Worm (Caenorhabditis elegans) whole organism, L4 larva: Measurements from ENCODE around the gene clh-3.

Experiments
- D1046.2 ChIP-seq: fragments of 200-800 bp; sonication (Bioruptor generic); IDR thresholded peaks from 2 replicates; pipeline ENCODE4 v1.3.6; 2022; ENCODE audit warnings: missing genetic modification characterization, missing compliant biosample characterization
- F10B5.3 ChIP-seq: sonication (generic microtip); optimal IDR thresholded peaks from 2 replicates; lab custom pipeline; 2016; ENCODE audit warnings: mild to moderate bottlenecking, missing genetic modification characterization, missing compliant biosample characterization
- F26F4.8 ChIP-seq: fragments of 200-800 bp; sonication (Bioruptor generic); conservative IDR thresholded peaks from 2 replicates; pipeline ENCODE4 v1.3.6; 2022; ENCODE audit warnings: missing genetic modification characterization, missing compliant biosample characterization
- F49E8.2 ChIP-seq: sonication (generic microtip); optimal IDR thresholded peaks from 2 replicates; lab custom pipeline; 2016; ENCODE audit warnings: missing compliant biosample characterization, mild to moderate bottlenecking, missing genetic modification characterization, borderline replicate concordance
- T20F7.1 ChIP-seq: fragments of 200-800 bp; sonication (Bioruptor generic); optimal IDR thresholded peaks from 2 replicates; lab custom pipeline; 2018; ENCODE audit warnings: mild to moderate bottlenecking, missing genetic modification characterization, missing compliant biosample characterization
- T26A8.4 ChIP-seq: fragments of 200-800 bp; sonication (Bioruptor generic); IDR thresholded peaks from 2 replicates; pipeline ENCODE4 v1.3.6; 2022; ENCODE audit warnings: missing genetic modification characterization, missing compliant biosample characterization
- Y5F2A.4 ChIP-seq: fragments of 200-800 bp; sonication (Bioruptor generic); optimal IDR thresholded peaks from 2 replicates; lab custom pipeline; 2018; ENCODE audit warnings: mild to moderate bottlenecking, missing genetic modification characterization, missing compliant biosample characterization
- Y75B8A.6 ChIP-seq: fragments of 200-800 bp; sonication (Bioruptor generic); IDR thresholded peaks from 2 replicates; pipeline ENCODE4 v1.3.6; 2022; ENCODE audit warnings: missing genetic modification reagents, missing genetic modification characterization, missing compliant biosample characterization
- ZK546.5 ChIP-seq, 2 experiments: sonication (generic microtip); optimal IDR thresholded peaks; 2 replicates each; lab custom pipeline; 2017; ENCODE audit warnings: missing biosample characterization in 2 of 2, missing genetic modification characterization in 2 of 2
- ceh-20 ChIP-seq: fragments of 200-800 bp; sonication (Bioruptor generic); IDR thresholded peaks from 2 replicates; pipeline ENCODE4 v1.3.6; 2022; ENCODE audit warnings: missing genetic modification reagents, missing genetic modification characterization, missing compliant biosample characterization
- ceh-32 ChIP-seq: sonication (generic microtip); optimal IDR thresholded peaks from 2 replicates; lab custom pipeline; 2016; ENCODE audit warnings: mild to moderate bottlenecking, missing genetic modification characterization, missing compliant biosample characterization; ENCODE audit not compliant: poor library complexity
- ceh-62 ChIP-seq: sonication (generic microtip); optimal IDR thresholded peaks from 2 replicates; lab custom pipeline; 2017; ENCODE audit warnings: missing biosample characterization, missing genetic modification characterization
- daf-16 ChIP-seq, 3 experiments: sonication (generic microtip); optimal IDR thresholded peaks; 2 replicates each; lab custom pipeline; 2016 to 2017; ENCODE audit warnings: missing genetic modification characterization in 3 of 3, missing genetic modification reagents in 3 of 3, mild to moderate bottlenecking in 2 of 3, missing compliant biosample characterization in 2 of 3, missing biosample characterization in 1 of 3, moderate library complexity in 1 of 3
- dmd-9 ChIP-seq: fragments of 200-800 bp; sonication (Bioruptor generic); IDR thresholded peaks from 2 replicates; pipeline ENCODE4 v1.3.6; 2022; ENCODE audit warnings: missing genetic modification reagents, missing genetic modification characterization, missing compliant biosample characterization
- duxl-1 ChIP-seq: sonication (generic microtip); optimal IDR thresholded peaks from 2 replicates; lab custom pipeline; 2016; ENCODE audit warnings: mild to moderate bottlenecking, missing genetic modification characterization, moderate library complexity, missing compliant biosample characterization; ENCODE audit not compliant: poor library complexity
- dve-1 ChIP-seq: sonication (generic microtip); optimal IDR thresholded peaks from 2 replicates; lab custom pipeline; 2017; ENCODE audit warnings: antibody characterized with exemption, mild to moderate bottlenecking, missing genetic modification characterization, missing compliant biosample characterization; ENCODE audit not compliant: insufficient read depth
- egl-27 ChIP-seq: sonication (generic microtip); optimal IDR thresholded peaks from 3 replicates; lab custom pipeline; 2017; ENCODE audit warnings: missing biosample characterization, missing genetic modification reagents, missing genetic modification characterization
- fkh-10 ChIP-seq: fragments of 150-350 bp; optimal IDR thresholded peaks from 2 replicates; lab custom pipeline; 2014; ENCODE audit warnings: missing biosample characterization, missing genetic modification reagents, missing genetic modification characterization
- gei-8 ChIP-seq: fragments of 200-800 bp; sonication (Bioruptor generic); optimal IDR thresholded peaks from 2 replicates; lab custom pipeline; 2018; ENCODE audit warnings: mild to moderate bottlenecking, missing genetic modification characterization, missing compliant biosample characterization
- hif-1 ChIP-seq, 2 experiments: sonication (generic microtip); optimal IDR thresholded peaks; 2 replicates each; lab custom pipeline; 2016 to 2017; ENCODE audit warnings: missing compliant biosample characterization in 2 of 2, missing genetic modification characterization in 2 of 2, missing genetic modification reagents in 2 of 2, missing genotype in 2 of 2, mild to moderate bottlenecking in 1 of 2
- hlh-11 ChIP-seq: fragments of 200-800 bp; sonication (Bioruptor generic); optimal IDR thresholded peaks from 2 replicates; lab custom pipeline; 2018; ENCODE audit warnings: mild to moderate bottlenecking, missing genetic modification characterization, missing compliant biosample characterization
- lim-7 ChIP-seq: fragments of 200-800 bp; sonication (Bioruptor generic); IDR thresholded peaks from 2 replicates; pipeline ENCODE4 v1.3.6; 2022; ENCODE audit warnings: missing genetic modification characterization, missing compliant biosample characterization
- lin-1 ChIP-seq: fragments of 200-800 bp; sonication (Bioruptor generic); IDR thresholded peaks from 2 replicates; pipeline ENCODE4 v1.3.6; 2022; ENCODE audit warnings: missing genetic modification reagents, missing genetic modification characterization, missing compliant biosample characterization
- lin-13 ChIP-seq: fragments of 150-350 bp; optimal IDR thresholded peaks from 2 replicates; lab custom pipeline; 2014; ENCODE audit warnings: missing biosample characterization, missing genetic modification reagents, missing genetic modification characterization
- lin-15B ChIP-seq: fragments of 150-350 bp; sonication (generic microtip); optimal IDR thresholded peaks from 3 replicates; lab custom pipeline; 2014; ENCODE audit warnings: missing biosample characterization, missing genetic modification characterization
- lsy-2 ChIP-seq, 2 experiments: fragments of 150-350 bp in 1 of 2; sonication (generic microtip) in 1 of 2; optimal IDR thresholded peaks; 2 replicates each; lab custom pipeline; 2014 to 2017; ENCODE audit warnings: missing biosample characterization in 2 of 2, missing genetic modification characterization in 2 of 2
- mdl-1 ChIP-seq, 2 experiments: fragments of 150-350 bp in 1 of 2; sonication (generic microtip) in 1 of 2; optimal IDR thresholded peaks; 2 replicates each; lab custom pipeline; 2014 to 2017; ENCODE audit warnings: missing biosample characterization in 2 of 2, missing genetic modification characterization in 2 of 2
- mdt-29 ChIP-seq: fragments of 200-800 bp; sonication (Bioruptor generic); IDR thresholded peaks from 2 replicates; pipeline ENCODE4 v1.3.6; 2022; ENCODE audit warnings: missing genetic modification reagents, missing genetic modification characterization, missing compliant biosample characterization
- mep-1 ChIP-seq: fragments of 150-350 bp; sonication (generic microtip); optimal IDR thresholded peaks from 3 replicates; lab custom pipeline; 2014; ENCODE audit warnings: missing biosample characterization, missing genetic modification characterization
- mes-2 ChIP-seq: sonication (generic microtip); optimal IDR thresholded peaks from 2 replicates; lab custom pipeline; 2016; ENCODE audit warnings: missing genotype, mild to moderate bottlenecking, missing genetic modification characterization, missing compliant biosample characterization; ENCODE audit not compliant: poor library complexity, severe bottlenecking
- nhr-102 ChIP-seq: sonication (generic microtip); optimal IDR thresholded peaks from 2 replicates; lab custom pipeline; 2016; ENCODE audit warnings: mild to moderate bottlenecking, missing genetic modification characterization, moderate library complexity, missing compliant biosample characterization
- nhr-11 ChIP-seq: fragments of 150-350 bp; optimal IDR thresholded peaks from 2 replicates; lab custom pipeline; 2014; ENCODE audit warnings: missing biosample characterization, missing genetic modification characterization
- nhr-237 ChIP-seq: sonication (generic microtip); optimal IDR thresholded peaks from 2 replicates; lab custom pipeline; 2017; ENCODE audit warnings: missing biosample characterization, missing genetic modification characterization
- nhr-28 ChIP-seq: fragments of 150-350 bp; optimal IDR thresholded peaks from 2 replicates; lab custom pipeline; 2014; ENCODE audit warnings: missing biosample characterization, missing genetic modification characterization
- nhr-41 ChIP-seq: fragments of 200-800 bp; sonication (Bioruptor generic); IDR thresholded peaks from 2 replicates; pipeline ENCODE4 v1.3.6; 2022; ENCODE audit warnings: missing genetic modification reagents, missing genetic modification characterization, missing compliant biosample characterization
- nhr-76 ChIP-seq: fragments of 150-350 bp; optimal IDR thresholded peaks from 2 replicates; lab custom pipeline; 2014; ENCODE audit warnings: missing biosample characterization, missing genetic modification characterization
- nhr-77 ChIP-seq: fragments of 150-350 bp; optimal IDR thresholded peaks from 2 replicates; lab custom pipeline; 2014; ENCODE audit warnings: missing biosample characterization, missing genetic modification characterization
- pha-4 ChIP-seq, 2 experiments: fragments of 150-350 bp in 1 of 2; fragments of 200-800 bp in 1 of 2; sonication (Bioruptor generic) in 1 of 2; IDR thresholded peaks in 1 of 2; optimal IDR thresholded peaks in 1 of 2; 2 replicates each; pipeline versions ENCODE4 v1.3.6 to Lab custom; 2014 to 2022; ENCODE audit warnings: missing genetic modification characterization in 2 of 2, missing genetic modification reagents in 2 of 2, missing biosample characterization in 1 of 2, missing compliant biosample characterization in 1 of 2
- pqm-1 ChIP-seq: sonication (generic microtip); optimal IDR thresholded peaks from 2 replicates; lab custom pipeline; 2017; ENCODE audit warnings: missing biosample characterization, missing genetic modification characterization
- rbr-2 ChIP-seq: sonication (generic microtip); optimal IDR thresholded peaks from 2 replicates; lab custom pipeline; 2016; ENCODE audit warnings: missing genotype, missing genetic modification characterization, missing compliant biosample characterization
- skn-1 ChIP-seq: fragments of 150-350 bp; optimal IDR thresholded peaks from 2 replicates; lab custom pipeline; 2014; ENCODE audit warnings: missing biosample characterization, missing genetic modification characterization
- spr-1 ChIP-seq: sonication (generic microtip); optimal IDR thresholded peaks from 2 replicates; lab custom pipeline; 2016; ENCODE audit warnings: mild to moderate bottlenecking, missing genetic modification characterization, missing compliant biosample characterization
- spr-3 ChIP-seq: fragments of 200-800 bp; sonication (Bioruptor generic); optimal IDR thresholded peaks from 2 replicates; lab custom pipeline; 2018; ENCODE audit warnings: mild to moderate bottlenecking, missing genetic modification characterization, missing compliant biosample characterization
- tag-97 ChIP-seq: fragments of 200-800 bp; sonication (Bioruptor generic); IDR thresholded peaks from 2 replicates; pipeline ENCODE4 v1.3.6; 2022; ENCODE audit warnings: missing genetic modification characterization, missing compliant biosample characterization
- unc-130 ChIP-seq: sonication (generic microtip); optimal IDR thresholded peaks from 2 replicates; lab custom pipeline; 2016; ENCODE audit warnings: missing genetic modification reagents, missing genetic modification characterization, missing compliant biosample characterization
- zfp-3 ChIP-seq: fragments of 200-800 bp; sonication (Bioruptor generic); conservative IDR thresholded peaks from 2 replicates; pipeline ENCODE4 v1.3.6; 2022; ENCODE audit warnings: missing genetic modification reagents, missing genetic modification characterization, missing compliant biosample characterization
- zip-11 ChIP-seq: fragments of 200-800 bp; sonication (Bioruptor generic); IDR thresholded peaks from 2 replicates; pipeline ENCODE4 v1.3.6; 2022; ENCODE audit warnings: missing genetic modification characterization, missing compliant biosample characterization

Gene clh-3

ce11 chrII:7197434-7197833 lies 28.3 kb downstream of the clh-3 start (continued):
- no peak for TF ChIP-seq nhr-237 (tag; lab: Kevin White, UChicago)
- no peak for TF ChIP-seq hlh-11 (tag; lab: Kevin White, UChicago)
- no peak for TF ChIP-seq T26A8.4
- no peak for TF ChIP-seq tag-97 (GFP tag; lab: Robert Waterston, UW)
- no peak for TF ChIP-seq spr-1 (tag; lab: Kevin White, UChicago)
- TF ChIP-seq dve-1 (tag; lab: Kevin White, UChicago): no peak
- no peak for TF ChIP-seq lin-13 (GFP tag; lab: Kevin White, UChicago)
- TF ChIP-seq ceh-62 (tag; lab: Kevin White, UChicago): no peak
- TF ChIP-seq zfp-3 (GFP tag; lab: Robert Waterston, UW): no peak
- no peak for TF ChIP-seq D1046.2 (GFP tag; lab: Robert Waterston, UW)
- TF ChIP-seq ceh-20 (GFP tag; lab: Robert Waterston, UW): no peak
- no peak for TF ChIP-seq nhr-41 (GFP tag; lab: Robert Waterston, UW)
- TF ChIP-seq mep-1: peak; percentile 29
- TF ChIP-seq unc-130 (GFP tag; lab: Kevin White, UChicago): no peak
- TF ChIP-seq F49E8.2 (tag; lab: Kevin White, UChicago): no peak
- TF ChIP-seq duxl-1 (tag; lab: Kevin White, UChicago): no peak
- TF ChIP-seq gei-8 (GFP tag; lab: Kevin White, UChicago): no peak

DNA sequence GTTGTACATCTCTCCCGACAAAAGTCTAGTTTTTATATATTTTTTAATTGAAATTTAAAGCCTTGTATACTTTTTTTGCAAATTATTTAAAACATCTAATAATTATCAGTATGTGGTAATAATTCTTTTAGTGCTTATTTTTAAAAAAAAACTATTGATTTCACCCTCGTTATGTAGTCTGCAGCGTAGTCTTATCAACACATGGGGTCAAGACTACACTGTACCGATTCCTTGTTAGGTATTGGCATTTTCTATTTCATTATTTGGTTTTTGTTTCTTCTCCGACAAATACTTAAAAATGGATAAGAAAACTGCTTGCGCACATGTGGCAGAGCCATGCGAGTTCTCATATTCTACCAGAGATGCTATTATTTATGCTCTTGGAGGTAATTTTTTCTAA lies 29.7 kb downstream of the clh-3 start, which contains the start of gene maoc-1:
maoc-1 (plus strand) TSS at position 237 of the 400 bp plus-strand sequence.
- no peak for TF ChIP-seq nhr-76 (tag; lab: Kevin White, UChicago)
- TF ChIP-seq mes-2: peak; percentile 7
- no peak for TF ChIP-seq T20F7.1
- TF ChIP-seq tag-97 (GFP tag; lab: Robert Waterston, UW): no peak
- no peak for TF ChIP-seq lin-1 (GFP tag; lab: Robert Waterston, UW)
- no peak for TF ChIP-seq ZK546.5 (tag; optimal IDR thresholded peaks at IDR 0.05; lab: Kevin White, UChicago)
- no peak for TF ChIP-seq rbr-2
- no peak for TF ChIP-seq zfp-3 (GFP tag; lab: Robert Waterston, UW)
- no peak for TF ChIP-seq skn-1
- TF ChIP-seq nhr-77 (tag; lab: Kevin White, UChicago): peak; percentile 37
- TF ChIP-seq fkh-10: no peak
- no peak for TF ChIP-seq nhr-102 (tag; lab: Kevin White, UChicago)
- no peak for TF ChIP-seq duxl-1 (tag; lab: Kevin White, UChicago)
- peak in 1 of 2 experiments; percentile 21 for TF ChIP-seq mdl-1 (tag; optimal IDR thresholded peaks at IDR 0.05; lab: Kevin White, UChicago)
- no peak for TF ChIP-seq ceh-32 (tag; lab: Kevin White, UChicago)
- TF ChIP-seq daf-16 (GFP tag; optimal IDR thresholded peaks at IDR 0.05; lab: Kevin White, UChicago): no peak
- peak; percentile 75 for TF ChIP-seq daf-16 (tag; optimal IDR thresholded peaks at IDR 0.05; lab: Kevin White, UChicago)
- no peak for TF ChIP-seq Y5F2A.4 (GFP tag; lab: Kevin White, UChicago)
- peak; percentile 95 for TF ChIP-seq nhr-28 (tag; lab: Kevin White, UChicago)
- no peak for TF ChIP-seq pqm-1 (tag; lab: Kevin White, UChicago)
- no peak for TF ChIP-seq zip-11 (GFP tag; lab: Robert Waterston, UW)
- peak in 1 of 2 experiments; percentile 5 for TF ChIP-seq lsy-2 (tag; optimal IDR thresholded peaks at IDR 0.05; lab: Kevin White, UChicago)
- TF ChIP-seq F26F4.8 (GFP tag; lab: Robert Waterston, UW): no peak
- TF ChIP-seq pha-4 (GFP tag; IDR thresholded peaks at IDR 0.05; lab: Robert Waterston, UW): 0 out of 2 replicates have a peak, but pooled peaks have one; percentile 40
- TF ChIP-seq pha-4 (tag; optimal IDR thresholded peaks at IDR 0.05; lab: Kevin White, UChicago): no peak
- TF ChIP-seq egl-27 (tag; lab: Kevin White, UChicago): no peak
- peak; percentile 24 for TF ChIP-seq dve-1 (tag; lab: Kevin White, UChicago)
- no peak for TF ChIP-seq hif-1 (tag; optimal IDR thresholded peaks at IDR 0.05; lab: Kevin White, UChicago)
- TF ChIP-seq mdt-29 (GFP tag; lab: Robert Waterston, UW): no peak
- TF ChIP-seq Y75B8A.6 (GFP tag; lab: Robert Waterston, UW): no peak
- TF ChIP-seq nhr-11 (tag; lab: Kevin White, UChicago): no peak
- TF ChIP-seq D1046.2 (GFP tag; lab: Robert Waterston, UW): no peak
- peak; percentile 33 for TF ChIP-seq hlh-11 (tag; lab: Kevin White, UChicago)
- TF ChIP-seq lim-7 (GFP tag; lab: Robert Waterston, UW): no peak
- TF ChIP-seq spr-3 (GFP tag; lab: Kevin White, UChicago): no peak
- no peak for TF ChIP-seq F49E8.2 (tag; lab: Kevin White, UChicago)
- no peak for TF ChIP-seq T26A8.4
- TF ChIP-seq lin-15B (tag; lab: Kevin White, UChicago): no peak
- TF ChIP-seq F10B5.3 (tag; lab: Kevin White, UChicago): no peak
- TF ChIP-seq dmd-9 (GFP tag; lab: Robert Waterston, UW): no peak
